In the genomic region with DNA sequence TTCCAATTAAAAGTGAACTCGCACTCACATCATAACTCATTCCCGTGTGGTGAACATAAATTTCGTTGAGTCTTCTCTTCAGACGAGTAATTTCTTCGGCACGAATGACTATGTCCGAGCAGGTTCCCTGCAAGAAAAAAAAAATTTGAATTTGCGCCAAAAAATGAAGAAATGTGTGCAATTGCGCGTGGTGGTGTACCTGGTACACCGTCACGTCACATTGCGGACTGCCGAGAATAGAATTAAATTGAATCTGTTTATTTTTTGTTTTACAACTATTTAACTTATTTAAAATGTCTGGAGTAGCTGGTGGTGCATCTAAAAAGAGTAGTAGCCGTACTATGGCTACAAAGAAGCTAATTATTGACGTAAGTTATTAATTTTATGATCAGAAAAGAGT, we compare ENCODE assay signal across 5 worm cellular contexts.
TF ChIP-seq lines count a peak whose summit lies in the region.

A gene (plus strand): TSS at position 263 of the 400 bp plus-strand sequence.

TF ChIP-seq in whole organism, L1 larva, 84 proteins besides CTCF, POLR2A, EP300 and RAD21 (continues in another document):
- TF ChIP-seq lsy-2 (tag; optimal IDR thresholded peaks at IDR 0.05; lab: Kevin White, UChicago) = peak; percentile 82 to 86
- TF ChIP-seq ceh-82 (tag; optimal IDR thresholded peaks at IDR 0.05; lab: Kevin White, UChicago) = peak; percentile 79 to 88 (median 87)
- TF ChIP-seq swsn-7 (tag; optimal IDR thresholded peaks at IDR 0.05; lab: Kevin White, UChicago) = peak; percentile 80
- TF ChIP-seq ceh-90 (tag; optimal IDR thresholded peaks at IDR 0.05; lab: Kevin White, UChicago) = peak; percentile 28
- TF ChIP-seq egl-27 (tag; optimal IDR thresholded peaks at IDR 0.05; lab: Kevin White, UChicago) = no peak
- peak; percentile 72 for TF ChIP-seq skn-1 (tag; optimal IDR thresholded peaks at IDR 0.05; lab: Kevin White, UChicago)
- peak; percentile 74 for TF ChIP-seq pax-3 (tag; optimal IDR thresholded peaks at IDR 0.05; lab: Kevin White, UChicago)
- peak; percentile 72 for TF ChIP-seq mab-9 (GFP tag; IDR thresholded peaks at IDR 0.05; lab: Robert Waterston, UW)
- TF ChIP-seq nhr-47 (tag; optimal IDR thresholded peaks at IDR 0.05; lab: Kevin White, UChicago) = peak; percentile 87
- no peak for TF ChIP-seq ceh-88 (GFP tag; IDR thresholded peaks at IDR 0.05; lab: Robert Waterston, UW)
- peak; percentile 73 for TF ChIP-seq fkh-8 (tag; optimal IDR thresholded peaks at IDR 0.05; lab: Kevin White, UChicago)
- no peak for TF ChIP-seq fos-1 (tag; optimal IDR thresholded peaks at IDR 0.05; lab: Kevin White, UChicago)
- TF ChIP-seq ceh-63 (GFP tag; optimal IDR thresholded peaks at IDR 0.05; lab: Kevin White, UChicago) = no peak
- TF ChIP-seq hlh-4 (tag; optimal IDR thresholded peaks at IDR 0.05; lab: Kevin White, UChicago) = no peak
- TF ChIP-seq xbp-1 (tag; optimal IDR thresholded peaks at IDR 0.05; lab: Kevin White, UChicago) = peak; percentile 71
- TF ChIP-seq tlp-1 (tag; optimal IDR thresholded peaks at IDR 0.05; lab: Kevin White, UChicago) = no peak
- no peak for TF ChIP-seq pag-3 (tag; optimal IDR thresholded peaks at IDR 0.05; lab: Kevin White, UChicago; ENCODE audit: borderline replicate concordance, insufficient read depth)

TF ChIP-seq in whole organism, L3 larva, 47 proteins besides CTCF, POLR2A, EP300 and RAD21 (continues in another document):
- TF ChIP-seq lin-39 (tag; optimal IDR thresholded peaks at IDR 0.05; lab: Kevin White, UChicago) (no peak), hmg-11 (tag; optimal IDR thresholded peaks at IDR 0.05; lab: Kevin White, UChicago) (peak; percentile 93), eor-1 (tag; optimal IDR thresholded peaks at IDR 0.05; lab: Kevin White, UChicago) (no peak), ceh-82 (tag; optimal IDR thresholded peaks at IDR 0.05; lab: Kevin White, UChicago) (peak; percentile 51), elt-3 (tag; optimal IDR thresholded peaks at IDR 0.05; lab: Kevin White, UChicago) (no peak), mdl-1 (tag; optimal IDR thresholded peaks at IDR 0.05; lab: Kevin White, UChicago) (no peak), R02D3.7 (tag; optimal IDR thresholded peaks at IDR 0.05; lab: Kevin White, UChicago) (peak; percentile 73), tbx-2 (tag; optimal IDR thresholded peaks at IDR 0.05; lab: Kevin White, UChicago) (no peak), ceh-9 (tag; optimal IDR thresholded peaks at IDR 0.05; lab: Kevin White, UChicago) (no peak), aly-2 (tag; optimal IDR thresholded peaks at IDR 0.05; lab: Kevin White, UChicago) (no peak), nhr-77 (tag; optimal IDR thresholded peaks at IDR 0.05; lab: Kevin White, UChicago) (no peak), jun-1 (tag; optimal IDR thresholded peaks at IDR 0.05; lab: Kevin White, UChicago) (peak; percentile 58), nhr-25 (tag; optimal IDR thresholded peaks at IDR 0.05; lab: Kevin White, UChicago) (peak; percentile 52), elt-1 (tag; optimal IDR thresholded peaks at IDR 0.05; lab: Kevin White, UChicago) (no peak), elt-2 (tag; optimal IDR thresholded peaks at IDR 0.05; lab: Kevin White, UChicago) (peak; percentile 55), ceh-28 (tag; optimal IDR thresholded peaks at IDR 0.05; lab: Kevin White, UChicago) (peak; percentile 25), nhr-76 (tag; optimal IDR thresholded peaks at IDR 0.05; lab: Kevin White, UChicago) (no peak), nhr-43 (tag; optimal IDR thresholded peaks at IDR 0.05; lab: Kevin White, UChicago; ENCODE audit: poor library complexity, severe bottlenecking) (peak; percentile 41)

TF ChIP-seq in whole organism, early embryonic, 17 proteins besides CTCF, POLR2A, EP300 and RAD21:
- TF ChIP-seq ets-7 (tag; optimal IDR thresholded peaks at IDR 0.05; lab: Kevin White, UChicago) (no peak), tbx-11 (GFP tag; IDR thresholded peaks at IDR 0.05; lab: Robert Waterston, UW) (no peak), pes-1 (GFP tag; IDR thresholded peaks at IDR 0.05; lab: Robert Waterston, UW) (peak; percentile 54; the same call in 1 of the 2 replicates), ama-1 (optimal IDR thresholded peaks at IDR 0.05; lab: Kevin White, UChicago) (no peak), F13C5.2 (tag; optimal IDR thresholded peaks at IDR 0.05; lab: Kevin White, UChicago) (peak; percentile 88), scrt-1 (GFP tag; IDR thresholded peaks at IDR 0.05; lab: Robert Waterston, UW) (no peak), tbx-37 (GFP tag; conservative IDR thresholded peaks at IDR 0.05; lab: Robert Waterston, UW) (peak; percentile 54; the same call in 1 of the 2 replicates)
TF ChIP-seq in whole organism, early embryonic: peak in this region for 3.

TF ChIP-seq in whole organism, midembryonic, 9 proteins besides CTCF, POLR2A, EP300 and RAD21:
- TF ChIP-seq ztf-23 (GFP tag; IDR thresholded peaks at IDR 0.05; lab: Robert Waterston, UW) = peak; percentile 58; the same call in 1 of the 2 replicates
- no peak for TF ChIP-seq ref-1 (GFP tag; conservative IDR thresholded peaks at IDR 0.05; lab: Robert Waterston, UW)
- TF ChIP-seq med-1 (GFP tag; optimal IDR thresholded peaks at IDR 0.05; lab: Kevin White, UChicago; ENCODE audit: insufficient read depth) = no peak
- TF ChIP-seq ztf-29 (GFP tag; IDR thresholded peaks at IDR 0.05; lab: Robert Waterston, UW) = no peak
- TF ChIP-seq klf-2 (GFP tag; conservative IDR thresholded peaks at IDR 0.05; lab: Robert Waterston, UW) = 0 out of 2 replicates have a peak, but pooled peaks have one; percentile 67
- peak; percentile 46 for TF ChIP-seq cog-1 (tag; optimal IDR thresholded peaks at IDR 0.05; lab: Kevin White, UChicago)
- no peak for TF ChIP-seq tab-1 (GFP tag; IDR thresholded peaks at IDR 0.05; lab: Robert Waterston, UW)
- TF ChIP-seq T22C8.4 (GFP tag; IDR thresholded peaks at IDR 0.05; lab: Robert Waterston, UW) = no peak
- TF ChIP-seq flt-1 (GFP tag; IDR thresholded peaks at IDR 0.05; lab: Robert Waterston, UW) = peak; percentile 80; the same call in 1 of the 2 replicates

TF ChIP-seq in whole organism, young adult, 124 proteins besides CTCF, POLR2A, EP300 and RAD21 (continues in another document):
- peak; percentile 85 for TF ChIP-seq madf-3 (GFP tag; IDR thresholded peaks at IDR 0.05; lab: Robert Waterston, UW)
- no peak for TF ChIP-seq mes-4 (tag; optimal IDR thresholded peaks at IDR 0.05; lab: Kevin White, UChicago)
- TF ChIP-seq attf-6 (GFP tag; IDR thresholded peaks at IDR 0.05; lab: Robert Waterston, UW) = peak; percentile 39; the same call in 1 of the 2 replicates
- peak; percentile 63 for TF ChIP-seq lin-26 (GFP tag; IDR thresholded peaks at IDR 0.05; lab: Robert Waterston, UW)
- peak; percentile 89 for TF ChIP-seq dpl-1 (GFP tag; optimal IDR thresholded peaks at IDR 0.05; lab: Kevin White, UChicago)
- TF ChIP-seq hmg-20 (GFP tag; IDR thresholded peaks at IDR 0.05; lab: Robert Waterston, UW) = no peak
- no peak for TF ChIP-seq ztf-28 (GFP tag; IDR thresholded peaks at IDR 0.05; lab: Robert Waterston, UW)
- peak; percentile 74 for TF ChIP-seq him-1 (tag; optimal IDR thresholded peaks at IDR 0.05; lab: Kevin White, UChicago)
- TF ChIP-seq hsf-1 (GFP tag; IDR thresholded peaks at IDR 0.05; lab: Robert Waterston, UW) = peak; percentile 58; the same call in 1 of the 2 replicates
- no peak for TF ChIP-seq ztf-26 (tag; optimal IDR thresholded peaks at IDR 0.05; lab: Kevin White, UChicago)
- TF ChIP-seq F37B4.10 (GFP tag; IDR thresholded peaks at IDR 0.05; lab: Robert Waterston, UW) = no peak
- no peak for TF ChIP-seq ztf-3 (GFP tag; optimal IDR thresholded peaks at IDR 0.05; lab: Kevin White, UChicago)
- no peak for TF ChIP-seq zim-3 (tag; optimal IDR thresholded peaks at IDR 0.05; lab: Kevin White, UChicago)
- TF ChIP-seq Y79H2A.3 (GFP tag; conservative IDR thresholded peaks at IDR 0.05; lab: Robert Waterston, UW) = 0 out of 2 replicates have a peak, but pooled peaks have one; percentile 41
- no peak for TF ChIP-seq F10E7.11 (tag; optimal IDR thresholded peaks at IDR 0.05; lab: Kevin White, UChicago)
- 0 out of 2 replicates have a peak, but pooled peaks have one; percentile 29 for TF ChIP-seq Y95B8A.8 (GFP tag; IDR thresholded peaks at IDR 0.05; lab: Robert Waterston, UW)
- TF ChIP-seq F49E8.2 (tag; optimal IDR thresholded peaks at IDR 0.05; lab: Kevin White, UChicago; ENCODE audit: insufficient read depth) = peak; percentile 18
- TF ChIP-seq B0336.3 (GFP tag; IDR thresholded peaks at IDR 0.05; lab: Robert Waterston, UW) = peak; percentile 64
- TF ChIP-seq nhr-80 (tag; optimal IDR thresholded peaks at IDR 0.05; lab: Kevin White, UChicago) = peak; percentile 26
- TF ChIP-seq pha-4 (tag; optimal IDR thresholded peaks at IDR 0.05; lab: Kevin White, UChicago) = no peak
- TF ChIP-seq egl-44 (GFP tag; IDR thresholded peaks at IDR 0.05; lab: Robert Waterston, UW) = no peak
- peak; percentile 30 for TF ChIP-seq madf-10 (tag; optimal IDR thresholded peaks at IDR 0.05; lab: Kevin White, UChicago)
- TF ChIP-seq tlf-1 (GFP tag; optimal IDR thresholded peaks at IDR 0.05; lab: Kevin White, UChicago) = peak; percentile 60
- no peak for TF ChIP-seq F57A8.1 (GFP tag; optimal IDR thresholded peaks at IDR 0.05; lab: Kevin White, UChicago)
- peak; percentile 72 for TF ChIP-seq tbp1 (GFP tag; optimal IDR thresholded peaks at IDR 0.05; lab: Kevin White, UChicago)
- no peak for TF ChIP-seq ceh-91 (GFP tag; IDR thresholded peaks at IDR 0.05; lab: Robert Waterston, UW)
- TF ChIP-seq F57C9.4 (tag; optimal IDR thresholded peaks at IDR 0.05; lab: Kevin White, UChicago) = no peak
- no peak for TF ChIP-seq fkh-3 (tag; optimal IDR thresholded peaks at IDR 0.05; lab: Kevin White, UChicago)
- TF ChIP-seq F23B12.7 (tag; optimal IDR thresholded peaks at IDR 0.05; lab: Kevin White, UChicago; ENCODE audit: insufficient read depth) = peak; percentile 42
- peak; percentile 26 for TF ChIP-seq snpc-1.3 (tag; optimal IDR thresholded peaks at IDR 0.05; lab: Kevin White, UChicago; ENCODE audit: insufficient read depth)
- peak; percentile 28; the same call in 1 of the 2 replicates for TF ChIP-seq madf-8 (GFP tag; conservative IDR thresholded peaks at IDR 0.05; lab: Robert Waterston, UW)
- TF ChIP-seq mxl-1 (tag; optimal IDR thresholded peaks at IDR 0.05; lab: Kevin White, UChicago) = no peak
- TF ChIP-seq rpc-1 (optimal IDR thresholded peaks at IDR 0.05; lab: Kevin White, UChicago) = no peak
- no peak for TF ChIP-seq rpc-1 (tag; optimal IDR thresholded peaks at IDR 0.05; lab: Kevin White, UChicago)
- TF ChIP-seq mel-28 (tag; optimal IDR thresholded peaks at IDR 0.05; lab: Kevin White, UChicago; ENCODE audit: borderline replicate concordance) = no peak
- TF ChIP-seq T26A5.8 (tag; optimal IDR thresholded peaks at IDR 0.05; lab: Kevin White, UChicago) = peak; percentile 14
- TF ChIP-seq xnd-1 (tag; optimal IDR thresholded peaks at IDR 0.05; lab: Kevin White, UChicago) = peak; percentile 45
- peak; percentile 19 for TF ChIP-seq snpc-4 (GFP tag; optimal IDR thresholded peaks at IDR 0.05; lab: Kevin White, UChicago)
- TF ChIP-seq snpc-4 (tag; optimal IDR thresholded peaks at IDR 0.05; lab: Kevin White, UChicago) = peak; percentile 42 to 70 (median 62)
